Worm (Caenorhabditis elegans) whole organism, young adult: ENCODE data around the gene smim-14.

Experiments
- C06A6.2 ChIP-seq: fragments of 200-800 bp; sonication (Bioruptor generic); conservative IDR thresholded peaks from 2 replicates; pipeline ENCODE4 v1.3.6; 2022; ENCODE audit warnings: missing genetic modification characterization, missing compliant biosample characterization
- C17E4.6 ChIP-seq: fragments of 200-800 bp; sonication (Bioruptor generic); IDR thresholded peaks from 2 replicates; pipeline ENCODE4 v1.3.6; 2022; ENCODE audit warnings: missing genetic modification reagents, missing genetic modification characterization, missing compliant biosample characterization
- K11D2.4 ChIP-seq: fragments of 200-800 bp; sonication (Bioruptor generic); IDR thresholded peaks from 2 replicates; pipeline ENCODE4 v1.3.6; 2022; ENCODE audit warnings: missing genetic modification reagents, missing genetic modification characterization, missing compliant biosample characterization
- ceh-27 ChIP-seq: fragments of 200-800 bp; sonication (Bioruptor generic); optimal IDR thresholded peaks from 2 replicates; lab custom pipeline; 2018; ENCODE audit warnings: mild to moderate bottlenecking, missing genetic modification characterization, moderate library complexity, missing compliant biosample characterization
- chd-7 ChIP-seq: sonication (generic microtip); optimal IDR thresholded peaks from 2 replicates; lab custom pipeline; 2016; ENCODE audit warnings: mild to moderate bottlenecking, missing genetic modification characterization, moderate library complexity, missing compliant biosample characterization
- him-1 ChIP-seq: sonication (generic microtip); optimal IDR thresholded peaks from 2 replicates; lab custom pipeline; 2016; ENCODE audit warnings: missing genotype, missing genetic modification reagents, missing genetic modification characterization, missing compliant biosample characterization
- lag-1 ChIP-seq: fragments of 200-800 bp; sonication (Bioruptor generic); IDR thresholded peaks from 2 replicates; pipeline ENCODE4 v1.3.6; 2022; ENCODE audit warnings: missing genetic modification reagents, missing genetic modification characterization, missing compliant biosample characterization
- mel-28 ChIP-seq: sonication (generic microtip); optimal IDR thresholded peaks from 2 replicates; lab custom pipeline; 2016; ENCODE audit warnings: borderline replicate concordance, mild to moderate bottlenecking, missing genetic modification characterization, missing compliant biosample characterization
- pha-4 ChIP-seq: fragments of 150-350 bp; sonication (generic microtip); optimal IDR thresholded peaks from 2 replicates; lab custom pipeline; 2014; ENCODE audit warnings: missing biosample characterization, missing genetic modification reagents, missing genetic modification characterization
- snpc-4 ChIP-seq, 5 experiments: fragments of 150-350 bp in 1 of 5; sonication (generic microtip) in 4 of 5; optimal IDR thresholded peaks; 2 replicates each; lab custom pipeline; 2014 to 2018; ENCODE audit warnings: missing genetic modification characterization in 5 of 5, missing biosample characterization in 3 of 5, antibody characterized with exemption in 2 of 5, mild to moderate bottlenecking in 2 of 5, missing compliant biosample characterization in 2 of 5, missing genotype in 2 of 5, moderate library complexity in 2 of 5, missing genetic modification reagents in 1 of 5
- unc-130 ChIP-seq: sonication (generic microtip); optimal IDR thresholded peaks from 2 replicates; lab custom pipeline; 2016; ENCODE audit warnings: missing genetic modification reagents, missing genetic modification characterization, missing compliant biosample characterization
- zim-3 ChIP-seq: sonication (generic microtip); optimal IDR thresholded peaks from 2 replicates; lab custom pipeline; 2017; ENCODE audit warnings: mild to moderate bottlenecking, missing genetic modification characterization, moderate library complexity, missing compliant biosample characterization
- ztf-26 ChIP-seq: sonication (generic microtip); optimal IDR thresholded peaks from 2 replicates; lab custom pipeline; 2017; ENCODE audit warnings: missing genetic modification characterization, missing compliant biosample characterization
- ztf-6 ChIP-seq: fragments of 200-800 bp; sonication (Bioruptor generic); IDR thresholded peaks from 2 replicates; pipeline ENCODE4 v1.3.6; 2022; ENCODE audit warnings: missing genetic modification reagents, missing genetic modification characterization, missing compliant biosample characterization

ce11 chrIII:3503286-3503685 lies 33.7 kb upstream of the smim-14 start, which contains the start of gene rpl-16:
- TF ChIP-seq ztf-6, result no peak
- no peak for TF ChIP-seq C17E4.6 (GFP tag; lab: Robert Waterston, UW)
- TF ChIP-seq unc-130 (GFP tag; lab: Kevin White, UChicago), result no peak
- TF ChIP-seq zim-3 (tag; lab: Kevin White, UChicago), result no peak
- TF ChIP-seq snpc-4 (GFP tag; optimal IDR thresholded peaks at IDR 0.05; lab: Kevin White, UChicago), result no peak
- TF ChIP-seq snpc-4 (tag; optimal IDR thresholded peaks at IDR 0.05; lab: Kevin White, UChicago), result no peak
- TF ChIP-seq him-1 (tag; lab: Kevin White, UChicago), result no peak
- no peak for TF ChIP-seq K11D2.4 (GFP tag; lab: Robert Waterston, UW)
- no peak for TF ChIP-seq C06A6.2 (GFP tag; lab: Robert Waterston, UW)
- no peak for TF ChIP-seq ceh-27 (GFP tag; lab: Kevin White, UChicago)
- no peak for TF ChIP-seq pha-4 (tag; lab: Kevin White, UChicago)
- no peak for TF ChIP-seq chd-7
- no peak for TF ChIP-seq ztf-26 (tag; lab: Kevin White, UChicago)
- no peak for TF ChIP-seq mel-28 (tag; lab: Kevin White, UChicago)
- no peak for TF ChIP-seq lag-1
